Worm (Caenorhabditis elegans) whole organism, L2 larva: ENCODE measurements around the gene K07C5.2.

Source experiments
- F13H6.1 ChIP-seq: sonication (generic microtip); optimal IDR thresholded peaks from 2 replicates; lab custom pipeline; 2016; ENCODE audit warnings: missing genetic modification characterization, missing compliant biosample characterization
- ZK546.5 ChIP-seq: sonication (generic microtip); optimal IDR thresholded peaks from 2 replicates; lab custom pipeline; 2017; ENCODE audit warnings: missing biosample characterization, missing genetic modification characterization
- alr-1 ChIP-seq: fragments of 150-350 bp; optimal IDR thresholded peaks from 2 replicates; lab custom pipeline; 2014; ENCODE audit warnings: missing biosample characterization, missing genetic modification characterization
- ama-1 ChIP-seq: fragments of 150-350 bp; optimal IDR thresholded peaks from 2 replicates; lab custom pipeline; 2018; ENCODE audit warnings: inconsistent platforms
- elt-1 ChIP-seq: fragments of 150-350 bp; optimal IDR thresholded peaks from 2 replicates; lab custom pipeline; 2014; ENCODE audit warnings: missing biosample characterization, missing genetic modification characterization
- elt-3 ChIP-seq: sonication (generic microtip); optimal IDR thresholded peaks from 2 replicates; lab custom pipeline; 2017; ENCODE audit warnings: missing biosample characterization, missing genetic modification characterization
- lsy-2 ChIP-seq, 2 experiments: fragments of 150-350 bp in 1 of 2; sonication (generic microtip) in 1 of 2; optimal IDR thresholded peaks; 2 replicates each; lab custom pipeline; 2014 to 2017; ENCODE audit warnings: missing biosample characterization in 2 of 2, missing genetic modification characterization in 2 of 2
- mab-5 ChIP-seq: fragments of 150-350 bp; optimal IDR thresholded peaks from 2 replicates; lab custom pipeline; 2014; ENCODE audit warnings: missing biosample characterization, missing genetic modification characterization
- nhr-11 ChIP-seq: fragments of 150-350 bp; optimal IDR thresholded peaks from 2 replicates; lab custom pipeline; 2014; ENCODE audit warnings: missing biosample characterization, missing genetic modification characterization
- nhr-12 ChIP-seq: fragments of 150-350 bp; optimal IDR thresholded peaks from 2 replicates; lab custom pipeline; 2014; ENCODE audit warnings: missing biosample characterization, missing genetic modification characterization

DNA sequence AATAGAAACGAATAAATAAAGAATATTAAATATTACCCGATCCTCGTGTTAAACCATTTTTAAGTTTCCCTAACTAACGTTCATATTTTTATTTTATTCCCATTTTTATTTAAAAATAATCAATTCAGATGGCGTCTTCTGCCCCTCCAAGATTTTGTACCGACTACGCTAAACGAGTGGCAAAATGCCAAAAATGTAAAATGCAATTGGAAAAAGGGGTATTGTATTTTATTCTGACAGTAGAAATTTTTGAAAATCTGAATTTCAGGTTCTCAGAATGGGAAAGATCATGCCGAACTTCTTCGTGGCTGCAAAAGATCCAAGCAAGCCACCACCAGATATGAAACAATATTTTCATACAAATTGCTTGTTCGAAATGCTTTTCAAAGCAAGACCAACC lies 3.6 kb downstream of the K07C5.2 start, which contains the start of gene K07C5.3:
- TF ChIP-seq nhr-12 (tag; lab: Kevin White, UChicago), result no peak
- TF ChIP-seq mab-5 (tag; lab: Kevin White, UChicago), result no peak
- no peak for TF ChIP-seq ZK546.5 (tag; lab: Kevin White, UChicago)
- TF ChIP-seq alr-1, result no peak
- no peak for TF ChIP-seq ama-1
- no peak for TF ChIP-seq lsy-2 (tag; optimal IDR thresholded peaks at IDR 0.05; lab: Kevin White, UChicago)
- no peak for TF ChIP-seq elt-3 (tag; lab: Kevin White, UChicago)
- TF ChIP-seq elt-1, result no peak
- no peak for TF ChIP-seq F13H6.1 (tag; lab: Kevin White, UChicago)
- no peak for TF ChIP-seq nhr-11 (tag; lab: Kevin White, UChicago)
